Fruit fly (Drosophila melanogaster) whole organism, larva: ENCODE data around the gene CG5112.

ENCODE experiments used
- noc ChIP-seq: fragments of 200-800 bp; sonication (Bioruptor generic); optimal IDR thresholded peaks from 3 replicates; lab custom pipeline; 2019; ENCODE audit warnings: missing biosample characterization, mild to moderate bottlenecking, missing genetic modification characterization, moderate library complexity

The CG5112 gene

DNA sequence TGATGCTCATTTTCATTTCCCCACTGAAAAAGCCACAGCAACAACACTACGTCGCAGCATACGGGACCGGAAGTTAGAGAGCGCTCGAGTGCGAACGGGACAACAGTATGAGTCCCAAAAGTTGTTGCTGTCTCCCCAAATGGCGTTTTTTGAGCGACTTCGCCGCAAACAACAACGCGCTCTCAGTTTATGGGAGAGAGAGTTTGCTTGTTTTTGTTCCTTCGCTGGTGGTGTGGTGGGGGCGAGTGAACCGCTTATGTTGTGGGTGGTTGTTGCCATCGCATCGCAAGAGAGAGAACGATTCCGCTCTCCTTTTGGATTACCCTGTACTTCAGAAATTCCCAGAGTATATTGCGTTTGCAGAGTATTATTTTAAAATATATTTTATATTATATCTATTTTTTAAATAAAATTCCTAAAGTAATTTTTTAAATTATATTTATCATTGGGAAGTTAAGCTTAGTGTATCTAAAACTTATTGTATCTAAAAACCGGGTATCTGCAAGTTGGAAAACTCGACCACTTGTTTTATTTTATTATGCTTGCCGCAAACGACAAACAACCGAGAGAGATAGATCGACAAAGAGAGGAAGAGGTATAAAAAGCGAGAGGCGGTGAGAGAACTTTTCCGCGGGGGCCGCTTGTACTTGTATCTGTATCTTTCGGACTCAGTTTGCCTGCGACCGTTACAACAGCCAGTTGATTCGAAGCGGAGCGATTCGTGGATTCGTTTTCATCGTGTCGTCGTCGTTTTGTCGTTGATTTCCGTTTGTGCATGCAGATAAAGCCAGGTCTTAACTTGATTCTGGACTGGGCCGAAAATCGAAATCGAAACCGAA lies 24.4 kb downstream of the CG5112 start, which contains the start of gene msi:
Gene msi (plus strand): TSS at position 669 of the 839 bp plus-strand sequence.
- peak; percentile 94 for TF ChIP-seq noc (tag; lab: Kevin White, UChicago)

DNA sequence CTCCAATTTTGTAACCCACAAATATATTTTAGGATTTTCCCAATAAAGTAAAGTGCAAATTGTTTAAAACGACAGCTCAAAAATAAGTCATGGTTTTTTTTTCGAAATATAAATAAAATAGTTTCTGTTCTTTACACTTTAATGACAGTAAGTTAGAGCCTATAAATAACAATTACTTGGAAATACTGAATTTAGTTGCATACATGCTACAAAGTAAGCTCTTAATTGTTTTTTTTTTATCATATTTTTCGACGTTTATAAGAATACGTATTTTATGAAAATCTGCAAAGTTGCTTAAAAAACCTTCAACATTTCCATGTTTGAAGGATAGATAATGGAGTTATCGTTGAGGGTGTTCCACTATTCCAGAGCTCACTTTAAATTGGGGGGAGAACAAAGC lies 26.3 kb downstream of the CG5112 start:
- no peak for TF ChIP-seq noc (tag; lab: Kevin White, UChicago)

DNA sequence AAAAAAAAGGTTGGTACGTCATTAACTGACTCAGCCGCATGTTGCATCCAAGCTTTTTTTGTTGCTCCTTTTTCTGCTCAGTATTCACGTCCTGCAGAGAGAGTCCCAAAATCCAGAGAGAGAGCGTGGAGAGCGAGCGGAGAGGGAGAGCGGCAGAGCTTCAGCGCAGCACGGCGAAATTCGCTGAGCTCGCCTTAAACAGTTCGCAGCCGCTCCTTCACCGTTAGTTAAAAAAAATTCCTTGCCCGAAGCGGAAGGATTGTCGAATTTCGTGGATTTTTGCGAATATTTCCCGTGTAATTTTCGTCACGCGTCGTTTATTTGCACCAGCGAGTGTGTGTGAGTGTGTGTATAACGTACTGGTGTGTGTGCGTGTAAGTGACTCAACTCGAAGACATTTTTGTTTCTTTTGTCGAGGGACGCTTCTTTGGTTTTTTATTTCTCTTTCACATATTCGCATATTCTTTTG lies 26.9 kb downstream of the CG5112 start:
- TF ChIP-seq noc (tag; lab: Kevin White, UChicago) = no peak

DNA sequence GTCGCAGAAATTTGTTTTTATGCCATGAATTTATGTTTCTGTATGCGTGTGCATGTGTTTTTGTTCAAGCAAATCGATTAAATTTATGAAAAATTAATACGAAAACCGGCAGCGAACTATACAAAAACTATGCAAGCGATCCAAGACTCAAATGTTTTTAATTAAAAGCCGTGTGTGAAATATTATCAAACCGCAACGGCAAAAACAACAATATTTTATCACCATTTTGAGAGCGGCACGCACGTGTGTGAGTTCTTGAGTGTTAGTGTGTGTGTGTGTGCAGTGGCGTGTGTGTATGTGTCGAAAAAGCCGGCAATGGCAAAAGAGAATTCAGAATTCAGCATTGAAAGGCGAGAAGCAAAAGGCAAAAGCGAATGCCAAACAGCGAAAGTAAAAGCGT lies 27.3 kb downstream of the CG5112 start:
- TF ChIP-seq noc (tag; lab: Kevin White, UChicago) = no peak

DNA sequence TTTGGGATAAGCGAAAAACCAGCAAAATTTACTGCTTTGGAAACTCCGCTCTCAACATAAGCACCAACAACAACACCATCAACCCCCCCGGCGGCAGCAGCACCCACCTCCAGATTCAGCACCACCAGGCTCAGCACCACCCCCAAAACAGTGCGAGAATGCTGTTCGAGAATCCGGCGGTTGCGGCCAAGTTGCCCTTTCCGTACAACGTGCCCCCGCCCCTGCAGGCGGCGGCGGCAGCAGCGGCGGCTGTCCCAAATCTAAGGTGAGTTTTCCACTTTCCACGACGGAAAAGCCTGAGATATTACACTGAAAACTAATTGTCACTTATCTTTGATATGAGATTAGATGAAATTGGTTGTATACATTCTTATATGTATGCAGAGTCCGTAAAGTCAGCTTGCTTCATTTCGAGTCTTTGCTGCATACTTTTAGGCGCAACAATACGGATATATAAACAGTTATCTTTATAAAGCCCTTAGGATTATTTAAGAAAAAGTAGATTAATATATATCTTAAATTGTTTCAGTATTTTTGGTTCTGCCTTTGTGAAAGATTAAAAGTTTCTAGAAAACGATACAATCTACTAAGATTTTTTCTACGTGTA lies 28.3 kb downstream of the CG5112 start:
- TF ChIP-seq noc (tag; lab: Kevin White, UChicago) = no peak

DNA sequence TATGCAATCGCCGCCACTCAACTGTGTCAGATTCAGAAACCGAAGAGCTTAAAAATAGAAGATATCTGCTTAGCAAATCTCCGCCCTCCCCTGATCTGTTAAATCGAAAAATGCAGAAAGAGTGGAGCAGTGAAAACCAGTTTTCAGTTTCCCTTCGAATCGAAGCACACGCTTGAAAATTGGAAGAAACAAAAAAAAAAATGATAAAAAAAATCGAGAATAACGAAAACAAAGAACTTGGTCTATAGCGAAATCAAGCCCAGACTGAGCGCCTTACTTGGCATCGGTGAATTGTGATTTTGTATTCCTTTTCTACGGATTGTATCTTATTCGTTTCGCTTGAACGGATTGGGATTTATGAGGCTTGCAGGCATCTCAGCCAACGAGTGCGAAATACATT lies 38.0 kb downstream of the CG5112 start:
- no peak for TF ChIP-seq noc (tag; lab: Kevin White, UChicago)

DNA sequence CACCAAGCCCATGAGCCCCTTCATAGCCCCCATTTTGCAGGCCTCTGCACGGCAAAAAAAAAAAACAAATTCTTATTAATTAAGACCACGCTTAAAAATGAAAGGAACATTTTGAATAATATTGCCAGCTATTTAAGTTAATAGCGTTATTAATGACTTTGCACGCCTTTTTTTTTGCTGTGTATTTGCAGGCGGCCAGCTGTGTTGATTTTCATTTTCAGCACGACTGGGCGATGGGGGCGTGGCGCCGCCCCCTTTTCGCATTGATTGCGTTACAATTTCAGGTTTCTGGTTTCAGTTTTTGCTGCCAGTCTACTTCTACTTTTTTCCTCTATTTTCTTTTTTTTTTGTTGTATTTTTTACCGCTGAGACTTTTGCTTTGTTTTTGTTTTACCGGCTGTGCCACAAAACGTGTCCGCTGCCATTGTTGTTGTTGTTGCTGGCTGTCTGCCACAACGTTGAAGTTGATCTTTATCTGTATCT lies 40.7 kb downstream of the CG5112 start:
- TF ChIP-seq noc (tag; lab: Kevin White, UChicago) = no peak

DNA sequence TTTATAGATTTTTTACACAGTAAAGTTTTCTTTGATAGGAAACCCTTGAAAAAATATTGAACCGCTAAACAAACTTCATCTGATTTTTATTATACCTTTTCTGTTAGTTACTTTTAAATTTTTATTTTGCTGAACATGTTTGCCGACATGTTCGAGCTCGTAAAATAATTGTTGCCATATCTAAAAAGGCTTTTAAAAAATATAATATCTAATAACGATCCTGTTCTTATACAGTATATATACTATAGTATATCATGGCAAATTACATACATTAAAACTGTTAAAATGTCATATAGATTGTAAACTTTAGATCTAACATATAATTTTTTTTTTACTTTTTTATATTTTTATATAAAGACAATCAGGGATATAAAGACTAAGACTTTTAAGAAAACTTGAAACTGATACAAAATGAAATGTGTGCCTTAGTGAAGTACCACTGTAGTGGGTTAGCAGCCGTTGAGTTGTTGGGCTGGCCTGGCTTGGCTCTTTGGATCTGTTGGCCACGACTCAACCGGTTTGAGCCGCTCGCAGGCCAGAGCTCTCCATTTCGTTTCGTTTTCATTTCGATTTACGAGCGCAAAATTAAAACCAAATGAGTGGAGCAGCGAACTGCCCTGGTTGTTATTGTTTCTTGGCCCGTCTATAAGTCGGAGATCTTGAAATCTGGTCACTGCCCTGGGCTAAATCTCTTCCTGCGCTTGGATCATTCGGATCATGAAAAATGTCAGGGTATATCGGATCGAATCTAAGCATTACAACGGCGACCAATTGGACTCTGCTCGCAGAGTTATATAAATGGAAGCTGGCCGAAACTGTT lies 41.4 kb downstream of the CG5112 start:
- no peak for TF ChIP-seq noc (tag; lab: Kevin White, UChicago)

DNA sequence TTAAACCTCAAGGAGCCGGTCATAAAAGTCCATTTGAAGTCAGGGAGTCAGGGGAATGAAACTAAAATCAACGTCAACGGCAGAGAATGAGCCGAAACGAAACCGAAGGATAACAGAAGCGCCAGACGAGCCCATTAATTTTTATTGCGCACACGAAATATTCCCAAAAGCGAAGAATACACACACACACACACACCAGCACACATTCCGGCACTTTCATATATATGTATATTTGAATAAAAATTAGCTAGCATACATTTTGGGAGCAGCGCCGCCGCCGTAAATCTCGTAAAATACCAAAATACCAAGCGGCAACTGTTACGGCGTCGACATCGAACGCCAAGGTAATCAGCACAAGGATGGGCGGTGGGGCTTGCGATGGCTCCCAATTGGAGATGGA lies 47.9 kb downstream of the CG5112 start:
- no peak for TF ChIP-seq noc (tag; lab: Kevin White, UChicago)
